Worm (Caenorhabditis elegans) whole organism, mixed stage, embryonic: Measurements from ENCODE around the gene srh-23.

Experiments
- M03D4.4 ChIP-seq: sonication (generic microtip); optimal IDR thresholded peaks from 2 replicates; lab custom pipeline; 2017; ENCODE audit warnings: mild to moderate bottlenecking, missing genetic modification characterization, missing compliant biosample characterization
- blmp-1 ChIP-seq: fragments of 150-350 bp; optimal IDR thresholded peaks from 2 replicates; lab custom pipeline; 2014; ENCODE audit warnings: missing biosample characterization, missing genetic modification characterization
- ceh-39 ChIP-seq: fragments of 150-350 bp; optimal IDR thresholded peaks from 2 replicates; lab custom pipeline; 2014; ENCODE audit warnings: missing biosample characterization, missing genetic modification characterization
- ceh-43 ChIP-seq: fragments of 200-800 bp; sonication (Bioruptor generic); optimal IDR thresholded peaks from 2 replicates; lab custom pipeline; 2018; ENCODE audit warnings: mild to moderate bottlenecking, missing genetic modification characterization, moderate library complexity, missing compliant biosample characterization
- ceh-83 ChIP-seq: fragments of 200-800 bp; sonication (Bioruptor generic); optimal IDR thresholded peaks from 2 replicates; lab custom pipeline; 2018; ENCODE audit warnings: mild to moderate bottlenecking, missing genetic modification characterization, missing compliant biosample characterization
- ces-1 ChIP-seq: fragments of 150-350 bp; optimal IDR thresholded peaks from 2 replicates; lab custom pipeline; 2014; ENCODE audit warnings: missing biosample characterization, missing genetic modification reagents, missing genetic modification characterization
- cnd-1 ChIP-seq: fragments of 200-800 bp; sonication (Bioruptor generic); optimal IDR thresholded peaks from 2 replicates; lab custom pipeline; 2018; ENCODE audit warnings: mild to moderate bottlenecking, missing genetic modification characterization, missing compliant biosample characterization
- drap-1 ChIP-seq: fragments of 200-800 bp; sonication (Bioruptor generic); optimal IDR thresholded peaks from 3 replicates; lab custom pipeline; 2018; ENCODE audit warnings: mild to moderate bottlenecking, missing genetic modification characterization, missing compliant biosample characterization
- elt-1 ChIP-seq: sonication (generic microtip); optimal IDR thresholded peaks from 2 replicates; lab custom pipeline; 2017; ENCODE audit warnings: missing genetic modification characterization, mild to moderate bottlenecking, missing compliant biosample characterization, antibody characterized with exemption, moderate library complexity, borderline replicate concordance; ENCODE audit not compliant: insufficient read depth
- elt-3 ChIP-seq: fragments of 150-350 bp; optimal IDR thresholded peaks from 2 replicates; lab custom pipeline; 2014; ENCODE audit warnings: missing biosample characterization, missing genetic modification characterization
- hlh-1 ChIP-seq: fragments of 150-350 bp; optimal IDR thresholded peaks from 2 replicates; lab custom pipeline; 2014; ENCODE audit warnings: missing biosample characterization, missing genetic modification reagents, missing genetic modification characterization
- lin-13 ChIP-seq: fragments of 150-350 bp; optimal IDR thresholded peaks from 2 replicates; lab custom pipeline; 2014; ENCODE audit warnings: missing biosample characterization, missing genetic modification characterization
- lsy-2 ChIP-seq: fragments of 150-350 bp; optimal IDR thresholded peaks from 2 replicates; lab custom pipeline; 2014; ENCODE audit warnings: missing biosample characterization, missing genetic modification characterization
- mep-1 ChIP-seq: fragments of 150-350 bp; optimal IDR thresholded peaks from 2 replicates; lab custom pipeline; 2017; ENCODE audit warnings: missing biosample characterization, missing genetic modification reagents, missing genetic modification characterization, inconsistent platforms
- mls-2 ChIP-seq: sonication (generic microtip); optimal IDR thresholded peaks from 2 replicates; lab custom pipeline; 2016; ENCODE audit warnings: mild to moderate bottlenecking, missing genetic modification characterization, moderate library complexity, missing compliant biosample characterization
- nhr-12 ChIP-seq: fragments of 150-350 bp; optimal IDR thresholded peaks from 2 replicates; lab custom pipeline; 2014; ENCODE audit warnings: missing biosample characterization, missing genetic modification characterization
- nhr-2 ChIP-seq: fragments of 150-350 bp; optimal IDR thresholded peaks from 2 replicates; lab custom pipeline; 2014; ENCODE audit warnings: missing biosample characterization, missing genetic modification characterization
- nhr-237 ChIP-seq: fragments of 150-350 bp; optimal IDR thresholded peaks from 2 replicates; lab custom pipeline; 2014; ENCODE audit warnings: missing biosample characterization, missing genetic modification characterization
- nhr-28 ChIP-seq: fragments of 150-350 bp; optimal IDR thresholded peaks from 2 replicates; lab custom pipeline; 2014; ENCODE audit warnings: missing biosample characterization, missing genetic modification characterization
- nhr-76 ChIP-seq: sonication (generic microtip); optimal IDR thresholded peaks from 2 replicates; lab custom pipeline; 2017; ENCODE audit warnings: missing biosample characterization, missing genetic modification characterization
- pha-4 ChIP-seq: fragments of 150-350 bp; optimal IDR thresholded peaks from 2 replicates; lab custom pipeline; 2018; ENCODE audit warnings: missing biosample characterization, missing genetic modification reagents, missing genetic modification characterization
- snpc-4 ChIP-seq: fragments of 150-350 bp; optimal IDR thresholded peaks from 2 replicates; lab custom pipeline; 2014; ENCODE audit warnings: missing biosample characterization, missing genetic modification characterization
- tbx-8 ChIP-seq: fragments of 200-800 bp; sonication (Bioruptor generic); optimal IDR thresholded peaks from 2 replicates; lab custom pipeline; 2018; ENCODE audit warnings: mild to moderate bottlenecking, missing genetic modification characterization, moderate library complexity, missing compliant biosample characterization
- unc-120 ChIP-seq: sonication (generic microtip); optimal IDR thresholded peaks from 2 replicates; lab custom pipeline; 2017; ENCODE audit warnings: missing genetic modification characterization, missing compliant biosample characterization; ENCODE audit not compliant: poor library complexity, severe bottlenecking
- unc-39 ChIP-seq: fragments of 150-350 bp; optimal IDR thresholded peaks from 2 replicates; lab custom pipeline; 2014; ENCODE audit warnings: missing biosample characterization, missing genetic modification characterization
- zip-8 ChIP-seq: fragments of 150-350 bp; optimal IDR thresholded peaks from 2 replicates; lab custom pipeline; 2014; ENCODE audit warnings: missing biosample characterization, missing genetic modification characterization
- ztf-11 ChIP-seq: fragments of 150-350 bp; optimal IDR thresholded peaks from 2 replicates; lab custom pipeline; 2014; ENCODE audit warnings: missing biosample characterization, missing genetic modification characterization

The srh-23 gene

ce11 chrV:4908591-4908990 is 12.3 kb upstream of the srh-23 start, which contains the start of gene ugt-13:
TSS of gene ugt-13 (plus strand) at chrV:4908884.
- TF ChIP-seq ces-1: no peak
- no peak for TF ChIP-seq cnd-1
- no peak for TF ChIP-seq snpc-4
- no peak for TF ChIP-seq zip-8 (tag; lab: Kevin White, UChicago)
- TF ChIP-seq unc-39 (tag; lab: Kevin White, UChicago): no peak
- no peak for TF ChIP-seq drap-1 (GFP tag; lab: Kevin White, UChicago)
- TF ChIP-seq nhr-12 (tag; lab: Kevin White, UChicago): no peak

DNA sequence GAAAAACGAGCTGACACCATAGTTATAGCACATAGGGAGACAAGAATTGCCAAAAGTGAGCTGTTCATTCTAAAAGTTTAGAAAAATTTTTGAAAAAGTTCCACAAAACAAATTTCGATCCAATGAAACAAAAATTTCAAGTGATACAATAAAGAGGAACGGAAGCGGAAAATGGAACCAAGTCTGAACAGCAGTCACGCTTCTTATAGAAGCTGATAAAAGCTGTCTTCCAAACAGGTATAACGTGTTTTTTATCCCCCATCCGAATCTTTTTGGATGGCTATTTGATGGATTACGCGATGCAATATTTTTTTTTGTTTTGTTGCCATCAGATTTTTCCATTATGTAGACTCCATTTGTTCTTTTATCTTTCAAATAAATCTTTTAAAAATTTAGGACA is 8.6 kb upstream of the srh-23 start, which contains the start of gene H23N18.5:
Gene H23N18.5, minus strand, starts transcription at position 69 of the 400 bp plus-strand sequence.
- TF ChIP-seq elt-1 (tag; lab: Kevin White, UChicago) (peak; percentile 0), mep-1 (no peak), snpc-4 (no peak), elt-3 (tag; lab: Kevin White, UChicago) (no peak), tbx-8 (GFP tag; lab: Kevin White, UChicago) (no peak)
- TF ChIP-seq, all 35 proteins: peak for 1

DNA sequence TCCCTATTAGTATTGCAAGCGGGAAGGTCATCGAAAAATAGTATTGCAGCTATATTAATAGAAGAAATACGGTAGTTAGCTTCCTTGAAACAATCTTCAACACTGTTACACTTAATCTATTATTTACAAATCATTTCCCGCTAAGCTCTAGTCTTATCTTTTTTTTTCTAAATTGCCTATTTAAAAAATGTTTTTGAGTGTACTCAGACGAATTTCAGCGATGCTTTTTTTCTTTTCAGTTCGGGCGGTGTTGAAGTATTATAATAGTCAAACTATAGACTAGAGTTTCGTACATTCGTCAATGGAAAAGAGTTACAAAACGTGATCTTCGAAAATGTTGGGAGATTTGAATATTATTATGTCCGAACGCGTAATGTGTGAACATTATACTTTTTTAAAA is 7.0 kb upstream of the srh-23 start:
- TF ChIP-seq nhr-28 (tag; lab: Kevin White, UChicago): no peak
- TF ChIP-seq ceh-83 (GFP tag; lab: Kevin White, UChicago): no peak
- TF ChIP-seq lin-13 (tag; lab: Kevin White, UChicago): no peak
- TF ChIP-seq unc-120 (tag; lab: Kevin White, UChicago): no peak
- TF ChIP-seq ztf-11: no peak
- no peak for TF ChIP-seq drap-1 (GFP tag; lab: Kevin White, UChicago)
- no peak for TF ChIP-seq nhr-12 (tag; lab: Kevin White, UChicago)
- no peak for TF ChIP-seq mep-1
- TF ChIP-seq unc-39 (tag; lab: Kevin White, UChicago): no peak
- TF ChIP-seq pha-4 (tag; lab: Kevin White, UChicago): no peak
- no peak for TF ChIP-seq ceh-39 (tag; lab: Kevin White, UChicago)
- TF ChIP-seq M03D4.4 (tag; lab: Kevin White, UChicago): no peak
- TF ChIP-seq cnd-1: no peak
- no peak for TF ChIP-seq nhr-76 (tag; lab: Kevin White, UChicago)
- no peak for TF ChIP-seq tbx-8 (GFP tag; lab: Kevin White, UChicago)
- TF ChIP-seq nhr-237 (tag; lab: Kevin White, UChicago): no peak
- TF ChIP-seq mls-2: no peak

ce11 chrV:4914879-4915278 is 6.0 kb upstream of the srh-23 start, which contains the start of gene H23N18.6:
TSS of gene H23N18.6 (minus strand) at chrV:4915079.
- TF ChIP-seq lsy-2: no peak
- no peak for TF ChIP-seq mls-2
- TF ChIP-seq nhr-237 (tag; lab: Kevin White, UChicago): no peak
- no peak for TF ChIP-seq ceh-43 (GFP tag; lab: Kevin White, UChicago)
- TF ChIP-seq hlh-1 (tag; lab: Kevin White, UChicago): no peak
- TF ChIP-seq M03D4.4 (tag; lab: Kevin White, UChicago): no peak
- TF ChIP-seq blmp-1: no peak
- no peak for TF ChIP-seq lin-13 (tag; lab: Kevin White, UChicago)
- no peak for TF ChIP-seq unc-120 (tag; lab: Kevin White, UChicago)
- no peak for TF ChIP-seq elt-1 (tag; lab: Kevin White, UChicago)
- TF ChIP-seq ceh-83 (GFP tag; lab: Kevin White, UChicago): no peak
- no peak for TF ChIP-seq unc-39 (tag; lab: Kevin White, UChicago)
- no peak for TF ChIP-seq ceh-39 (tag; lab: Kevin White, UChicago)

ce11 chrV:4918091-4918624 is 2.7 kb upstream of the srh-23 start, which contains the start of gene C02E7.7:
TSS of gene C02E7.7 (minus strand) at chrV:4918574.
- TF ChIP-seq M03D4.4 (tag; lab: Kevin White, UChicago): no peak
- no peak for TF ChIP-seq mep-1
- TF ChIP-seq unc-120 (tag; lab: Kevin White, UChicago): no peak
- TF ChIP-seq nhr-2 (tag; lab: Kevin White, UChicago): no peak
- no peak for TF ChIP-seq ces-1
- TF ChIP-seq unc-39 (tag; lab: Kevin White, UChicago): no peak
- TF ChIP-seq nhr-76 (tag; lab: Kevin White, UChicago): no peak
- TF ChIP-seq nhr-237 (tag; lab: Kevin White, UChicago): no peak
- no peak for TF ChIP-seq zip-8 (tag; lab: Kevin White, UChicago)
- TF ChIP-seq, all 35 proteins: peak for 0
